Fruit fly (Drosophila melanogaster) whole organism, wandering third instar larva: ENCODE results near the gene CG31921.

ENCODE experiments used
- HLH106 ChIP-seq: fragments of 200-800 bp; optimal IDR thresholded peaks from 3 replicates; lab custom pipeline; 2019; ENCODE audit warnings: missing biosample characterization, mild to moderate bottlenecking, missing genetic modification characterization, moderate library complexity
- Hr78 ChIP-seq: fragments of >200 bp; optimal IDR thresholded peaks from 2 replicates; lab custom pipeline; 2017; ENCODE audit warnings: missing biosample characterization, missing genetic modification characterization
- Sp1 ChIP-seq: fragments of 200-800 bp; sonication (Bioruptor generic); optimal IDR thresholded peaks from 3 replicates; lab custom pipeline; 2019; ENCODE audit warnings: missing biosample characterization, mild to moderate bottlenecking, missing genetic modification characterization, moderate library complexity
- pan ChIP-seq: fragments of >200 bp; optimal IDR thresholded peaks from 2 replicates; lab custom pipeline; 2017
- usp ChIP-seq: fragments of >200 bp; optimal IDR thresholded peaks from 2 replicates; lab custom pipeline; 2017; ENCODE audit warnings: missing biosample characterization, missing genetic modification characterization

- TF ChIP-seq Sp1 (GFP tag; lab: Kevin White, UChicago): no peak
- TF ChIP-seq HLH106 (tag; lab: Kevin White, UChicago): no peak
- TF ChIP-seq Hr78 (GFP tag; lab: Kevin White, UChicago): no peak
- TF ChIP-seq pan (lab: Kevin White, UChicago): no peak
- TF ChIP-seq usp: no peak
Measured at dm6 chr2L:371747-372146, 39.6 kb upstream of the CG31921 start.
